Worm (Caenorhabditis elegans): ENCODE measurements around the gene C14C11.4.
A peak's percentile ranks its signal among the peaks of the same experiment; 100 is the strongest.

The C14C11.4 gene

DNA sequence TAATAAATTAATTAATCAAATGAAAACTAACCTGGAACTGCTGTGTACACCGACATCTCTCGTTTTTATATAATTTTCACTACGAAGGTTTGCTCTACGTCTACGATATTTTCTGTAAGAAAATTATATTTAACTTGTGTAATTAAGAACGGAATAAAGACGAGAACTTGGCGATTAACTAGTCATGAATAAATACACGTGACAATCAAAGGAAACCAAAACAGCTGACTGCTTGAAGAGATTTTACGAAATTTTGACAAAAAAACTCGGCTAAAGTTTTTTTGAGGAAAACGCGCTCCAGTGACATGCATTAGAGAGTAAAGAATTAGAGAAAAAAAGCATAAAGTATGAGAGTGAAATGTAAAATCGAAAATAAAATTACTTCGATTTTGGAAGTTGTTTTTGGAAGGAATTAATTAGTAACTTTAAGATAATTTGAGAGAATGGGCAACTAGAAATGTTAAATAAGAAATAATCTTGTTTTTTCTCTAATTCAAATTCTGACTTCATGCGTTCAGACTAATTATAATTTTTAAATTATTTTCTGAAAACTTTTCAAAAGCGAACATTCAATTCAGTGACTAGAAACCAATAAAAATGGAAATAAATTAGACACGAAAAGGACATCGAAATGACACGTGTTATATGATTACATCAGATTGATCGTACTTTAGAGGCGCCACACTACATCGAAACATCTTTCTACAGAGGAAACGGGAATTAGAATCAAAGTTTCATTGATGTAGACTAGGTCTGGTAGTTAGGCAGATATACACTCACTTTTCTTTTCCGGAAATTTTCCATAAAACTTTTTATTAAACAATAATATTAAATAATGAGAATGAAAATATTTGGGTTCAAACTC, 39.9 kb downstream of the C14C11.4 start, which contains the start of gene F25B4.7:
Gene F25B4.7, minus strand, starts transcription at position 112 of the 865 bp plus-strand sequence.
- TF ChIP-seq lsy-12 (tag; optimal IDR thresholded peaks at IDR 0.05) (no peak), lin-15B (tag; optimal IDR thresholded peaks at IDR 0.05) (peak; percentile 56), ztf-4 (tag; optimal IDR thresholded peaks at IDR 0.05) (no peak), nhr-43 (tag; optimal IDR thresholded peaks at IDR 0.05; ENCODE audit: poor library complexity, severe bottlenecking) (peak; percentile 49), mdl-1 (tag; optimal IDR thresholded peaks at IDR 0.05) (no peak), nhr-237 (tag; optimal IDR thresholded peaks at IDR 0.05) (no peak), nhr-23 (tag; optimal IDR thresholded peaks at IDR 0.05) (peak; percentile 61), nhr-25 (tag; optimal IDR thresholded peaks at IDR 0.05) (peak; percentile 7), unc-39 (tag; optimal IDR thresholded peaks at IDR 0.05) (no peak), egl-5 (tag; optimal IDR thresholded peaks at IDR 0.05) (no peak), zag-1 (tag; optimal IDR thresholded peaks at IDR 0.05) (no peak), elt-2 (tag; optimal IDR thresholded peaks at IDR 0.05) (peak; percentile 17), elt-3 (tag; optimal IDR thresholded peaks at IDR 0.05) (no peak), daf-12 (tag; optimal IDR thresholded peaks at IDR 0.05) (no peak), nhr-12 (tag; optimal IDR thresholded peaks at IDR 0.05) (no peak), pha-4 (tag; optimal IDR thresholded peaks at IDR 0.05) (peak; percentile 42), skn-1 (tag; optimal IDR thresholded peaks at IDR 0.05) (no peak)

ce11 chrV:5691665-5692407, 44.4 kb downstream of the C14C11.4 start, which contains the start of gene F25B4.8:
F25B4.8 (minus strand) TSS chrV:5691715.
- TF ChIP-seq elt-3 (tag; optimal IDR thresholded peaks at IDR 0.05) = no peak
- TF ChIP-seq egl-27 (tag; optimal IDR thresholded peaks at IDR 0.05) = no peak
- TF ChIP-seq elt-2 (tag; optimal IDR thresholded peaks at IDR 0.05) = peak; percentile 55
- TF ChIP-seq zag-1 (tag; optimal IDR thresholded peaks at IDR 0.05) = no peak
- TF ChIP-seq pqm-1 (tag; optimal IDR thresholded peaks at IDR 0.05) = no peak
- no peak for TF ChIP-seq ama-1 (optimal IDR thresholded peaks at IDR 0.05)

- peak; percentile 68 for TF ChIP-seq nhr-25 (tag; optimal IDR thresholded peaks at IDR 0.05)
- no peak for TF ChIP-seq mml-1 (tag; optimal IDR thresholded peaks at IDR 0.05)
- no peak for TF ChIP-seq pqm-1 (tag; optimal IDR thresholded peaks at IDR 0.05)
- no peak for TF ChIP-seq ceh-16 (tag; optimal IDR thresholded peaks at IDR 0.05)
- no peak for TF ChIP-seq egl-5 (tag; optimal IDR thresholded peaks at IDR 0.05)
- no peak for TF ChIP-seq lsy-12 (tag; optimal IDR thresholded peaks at IDR 0.05)
- TF ChIP-seq daf-12 (tag; optimal IDR thresholded peaks at IDR 0.05) = no peak
- TF ChIP-seq R02D3.7 (tag; optimal IDR thresholded peaks at IDR 0.05) = no peak
- peak; percentile 83 for TF ChIP-seq nhr-43 (tag; optimal IDR thresholded peaks at IDR 0.05; ENCODE audit: poor library complexity, severe bottlenecking)
- TF ChIP-seq ZK546.5 (tag; optimal IDR thresholded peaks at IDR 0.05) = no peak
- no peak for TF ChIP-seq ztf-4 (tag; optimal IDR thresholded peaks at IDR 0.05)
- TF ChIP-seq skn-1 (tag; optimal IDR thresholded peaks at IDR 0.05) = no peak
- TF ChIP-seq mdl-1 (tag; optimal IDR thresholded peaks at IDR 0.05) = no peak
These were observed 46.2 kb downstream of the C14C11.4 start for ce11 chrV:5693595-5693994.

DNA sequence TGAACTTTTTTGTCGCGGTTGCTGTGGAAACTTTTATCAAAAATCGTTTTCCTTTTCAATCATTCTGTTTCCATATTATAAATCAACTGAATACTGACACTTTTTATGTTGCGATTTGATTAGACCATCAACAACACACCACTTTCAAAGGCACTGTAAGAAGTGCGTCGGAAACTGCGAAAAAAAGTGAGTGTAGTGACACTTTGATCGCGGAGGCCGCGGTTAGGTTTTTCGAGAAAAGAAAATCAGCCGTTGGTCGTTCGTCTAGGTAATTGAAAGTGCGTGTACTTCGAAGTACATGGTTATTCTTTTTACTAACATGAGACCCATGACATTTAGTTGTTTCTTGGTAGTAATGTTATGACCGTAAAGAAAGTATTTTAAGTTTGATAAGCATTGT, 48.2 kb downstream of the C14C11.4 start:
- no peak for TF ChIP-seq ceh-28 (tag; optimal IDR thresholded peaks at IDR 0.05)
- no peak for TF ChIP-seq egl-5 (tag; optimal IDR thresholded peaks at IDR 0.05)
- no peak for TF ChIP-seq sea-2 (GFP tag; optimal IDR thresholded peaks at IDR 0.05)
- no peak for TF ChIP-seq ztf-11 (tag; optimal IDR thresholded peaks at IDR 0.05)
- TF ChIP-seq aly-2 (tag; optimal IDR thresholded peaks at IDR 0.05) = no peak

ce11 chrV:5696177-5696576, 48.8 kb downstream of the C14C11.4 start:
- TF ChIP-seq unc-39 (tag; optimal IDR thresholded peaks at IDR 0.05) (no peak), elt-2 (tag; optimal IDR thresholded peaks at IDR 0.05) (peak; percentile 45), pqm-1 (tag; optimal IDR thresholded peaks at IDR 0.05) (peak; percentile 30)

- peak in 1 of 3 experiments; percentile 39 for TF ChIP-seq elt-3 (tag; optimal IDR thresholded peaks at IDR 0.05)
- TF ChIP-seq nfya-1 (tag; optimal IDR thresholded peaks at IDR 0.05; ENCODE audit: insufficient read depth) = no peak
- no peak for TF ChIP-seq tbx-2 (tag; optimal IDR thresholded peaks at IDR 0.05)
- peak; percentile 7 for TF ChIP-seq ceh-28 (tag; optimal IDR thresholded peaks at IDR 0.05)
- TF ChIP-seq nhr-23 (tag; optimal IDR thresholded peaks at IDR 0.05) = peak; percentile 24
These were observed 50.2 kb downstream of the C14C11.4 start for ce11 chrV:5697581-5697980.
